Worm (Caenorhabditis elegans) whole organism, L1 larva: ENCODE data around the gene romo-1.

ENCODE experiments used
- dpl-1 ChIP-seq, 3 experiments: fragments of 150-350 bp in 2 of 3; sonication (generic microtip) in 1 of 3; optimal IDR thresholded peaks; 2 replicates each; lab custom pipeline; 2014 to 2017; ENCODE audit warnings: missing biosample characterization in 3 of 3, missing genetic modification characterization in 3 of 3, missing genetic modification reagents in 3 of 3
- lin-15B ChIP-seq: fragments of 150-350 bp; sonication (generic microtip); optimal IDR thresholded peaks from 3 replicates; lab custom pipeline; 2014; ENCODE audit warnings: missing biosample characterization, missing genetic modification characterization
- lin-35 ChIP-seq, 2 experiments: fragments of 150-350 bp; optimal IDR thresholded peaks; 2 replicates each; lab custom pipeline; 2014; ENCODE audit warnings: missing biosample characterization in 2 of 2, missing genetic modification characterization in 2 of 2, missing genetic modification reagents in 2 of 2
- mef-2 ChIP-seq: fragments of 150-350 bp; optimal IDR thresholded peaks from 2 replicates; lab custom pipeline; 2014; ENCODE audit warnings: missing biosample characterization, missing genetic modification characterization
- pax-3 ChIP-seq: fragments of 200-800 bp; sonication (Bioruptor generic); optimal IDR thresholded peaks from 2 replicates; lab custom pipeline; 2018; ENCODE audit warnings: mild to moderate bottlenecking, missing genetic modification characterization, moderate library complexity, missing compliant biosample characterization
- xbp-1 ChIP-seq: sonication (generic microtip); optimal IDR thresholded peaks from 2 replicates; lab custom pipeline; 2016; ENCODE audit warnings: missing genetic modification characterization, missing compliant biosample characterization

DNA sequence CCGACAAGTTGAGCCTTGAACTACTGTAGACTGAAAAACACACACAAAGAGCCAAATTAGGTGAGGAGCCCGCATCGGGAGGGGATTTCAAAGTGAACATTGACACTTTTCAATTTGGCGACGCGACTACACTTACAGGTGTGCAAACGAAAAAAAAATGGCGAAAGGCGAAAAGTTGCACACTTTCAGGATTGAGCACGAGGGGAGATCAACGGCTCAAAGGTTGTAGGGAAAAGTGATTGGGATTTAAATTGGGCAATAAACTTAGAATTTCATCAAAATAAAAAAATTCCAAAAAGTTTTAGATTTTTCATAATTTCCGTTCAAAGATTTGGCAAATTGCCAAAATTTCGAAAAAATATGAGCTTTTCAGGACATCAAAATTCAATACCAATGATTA lies 5.3 kb upstream of the romo-1 start, which contains the start of gene F15D4.4:
- no peak for TF ChIP-seq pax-3
- no peak for TF ChIP-seq dpl-1 (GFP tag; optimal IDR thresholded peaks at IDR 0.05; lab: Kevin White, UChicago)
- no peak for TF ChIP-seq lin-35 (GFP tag; optimal IDR thresholded peaks at IDR 0.05; lab: Kevin White, UChicago)
- no peak for TF ChIP-seq xbp-1
- no peak for TF ChIP-seq lin-15B
- TF ChIP-seq mef-2 (tag; lab: Kevin White, UChicago), result no peak
